Worm (Caenorhabditis elegans) whole organism, L3 larva: Measurements from ENCODE around the gene F56C9.8.

ENCODE experiments used
- fkh-10 ChIP-seq: sonication (generic microtip); optimal IDR thresholded peaks from 2 replicates; lab custom pipeline; 2017; ENCODE audit warnings: missing biosample characterization, missing genetic modification reagents, missing genetic modification characterization
- lin-15B ChIP-seq: fragments of 150-350 bp; optimal IDR thresholded peaks from 2 replicates; lab custom pipeline; 2014; ENCODE audit warnings: missing biosample characterization, missing genetic modification characterization
- pqm-1 ChIP-seq: fragments of 150-350 bp; optimal IDR thresholded peaks from 2 replicates; lab custom pipeline; 2017; ENCODE audit warnings: missing biosample characterization, missing genetic modification characterization, inconsistent platforms

ce11 chrIII:7287503-7287902 lies 31.8 kb downstream of the F56C9.8 start, which contains the start of gene ykt-6:
- TF ChIP-seq pqm-1 (tag; lab: Kevin White, UChicago) (no peak), lin-15B (tag; lab: Kevin White, UChicago) (no peak), fkh-10 (GFP tag; lab: Kevin White, UChicago) (no peak)
